Worm (Caenorhabditis elegans): ENCODE results near the gene arrd-6.

Gene arrd-6

ce11 chrII:11097154-11097887 is 45.2 kb upstream of the arrd-6 start, which contains the start of the genes rpl-36.A and nuo-1 (continued):
- TF ChIP-seq hif-1 (tag; optimal IDR thresholded peaks at IDR 0.05) (peak in 1 of 2 experiments; percentile 74), lin-39 (tag; optimal IDR thresholded peaks at IDR 0.05) (no peak), dpl-1 (GFP tag; optimal IDR thresholded peaks at IDR 0.05) (peak; percentile 83), unc-130 (GFP tag; optimal IDR thresholded peaks at IDR 0.05) (peak; percentile 50), aha-1 (tag) (peak; percentile 58), ceh-44 (GFP tag; IDR thresholded peaks at IDR 0.05) (no peak), ZK546.5 (tag; optimal IDR thresholded peaks at IDR 0.05) (peak in 1 of 2 experiments; percentile 6), nhr-42 (GFP tag; IDR thresholded peaks at IDR 0.05) (no peak), lim-7 (GFP tag; IDR thresholded peaks at IDR 0.05) (no peak), saeg-2 (GFP tag; IDR thresholded peaks at IDR 0.05) (no peak), D1046.2 (GFP tag; IDR thresholded peaks at IDR 0.05) (peak; percentile 98), F26F4.8 (GFP tag; conservative IDR thresholded peaks at IDR 0.05) (no peak), zfp-3 (GFP tag; conservative IDR thresholded peaks at IDR 0.05) (no peak), zip-11 (GFP tag; IDR thresholded peaks at IDR 0.05) (no peak), dmd-6 (GFP tag; IDR thresholded peaks at IDR 0.05) (peak; percentile 49), nhr-76 (tag; optimal IDR thresholded peaks at IDR 0.05) (no peak), T20F7.1 (GFP tag; optimal IDR thresholded peaks at IDR 0.05) (peak; percentile 96), lin-13 (GFP tag; optimal IDR thresholded peaks at IDR 0.05) (peak; percentile 54), sdz-12 (GFP tag; optimal IDR thresholded peaks at IDR 0.05) (no peak), pqm-1 (tag; optimal IDR thresholded peaks at IDR 0.05) (no peak), lsy-2 (tag; optimal IDR thresholded peaks at IDR 0.05) (peak; percentile 91 to 99), ceh-28 (tag; optimal IDR thresholded peaks at IDR 0.05) (no peak), Y105C5A.15 (GFP tag; IDR thresholded peaks at IDR 0.05) (no peak), pha-4 (GFP tag; IDR thresholded peaks at IDR 0.05) (no peak), pha-4 (tag; optimal IDR thresholded peaks at IDR 0.05) (peak; percentile 12)

ce11 chrII:11099841-11100240 is 42.7 kb upstream of the arrd-6 start, which contains the start of gene C09H10.4:
C09H10.4 (plus strand) TSS chrII:11100141.
- TF ChIP-seq jun-1 (tag; optimal IDR thresholded peaks at IDR 0.05) (no peak), pha-4 (GFP tag; IDR thresholded peaks at IDR 0.05) (0 out of 2 replicates have a peak, but pooled peaks have one; percentile 11), pha-4 (tag; optimal IDR thresholded peaks at IDR 0.05) (no peak), nhr-41 (GFP tag; IDR thresholded peaks at IDR 0.05) (no peak), unc-62 (GFP tag; optimal IDR thresholded peaks at IDR 0.05 in 1 of 2) (peak in 1 of 2 experiments; percentile 36), unc-62 (tag; optimal IDR thresholded peaks at IDR 0.05) (no peak), mxl-3 (GFP tag; optimal IDR thresholded peaks at IDR 0.05) (no peak)

DNA sequence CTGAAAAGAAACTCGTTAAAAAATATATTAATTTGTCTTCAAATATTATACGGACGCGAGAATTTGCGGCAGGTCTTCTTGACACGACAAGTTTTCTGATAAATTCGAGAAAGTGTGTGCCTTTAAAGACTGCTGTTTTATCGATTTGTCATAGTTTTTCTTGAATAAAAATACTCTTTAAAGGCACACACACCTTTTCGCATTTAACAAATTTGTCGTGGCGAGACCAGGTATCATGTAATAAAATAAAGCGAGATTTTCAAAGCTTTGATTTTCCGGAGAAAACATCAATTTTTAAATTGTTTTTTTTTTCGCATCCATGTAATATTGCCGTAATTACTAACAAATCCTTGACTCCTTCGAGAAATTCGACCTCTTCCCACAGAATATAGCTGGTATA is 41.4 kb upstream of the arrd-6 start:
- no peak for TF ChIP-seq ZK337.2 (GFP tag; IDR thresholded peaks at IDR 0.05)
- no peak for TF ChIP-seq daf-16 (GFP tag; optimal IDR thresholded peaks at IDR 0.05)
- TF ChIP-seq daf-16 (tag; optimal IDR thresholded peaks at IDR 0.05): no peak
- peak in 1 of 2 experiments; percentile 95 for TF ChIP-seq unc-62 (GFP tag; optimal IDR thresholded peaks at IDR 0.05 in 1 of 2)
- no peak for TF ChIP-seq unc-62 (tag; optimal IDR thresholded peaks at IDR 0.05)
- TF ChIP-seq Y105C5A.15 (GFP tag; IDR thresholded peaks at IDR 0.05): no peak
- TF ChIP-seq nhr-10 (tag; optimal IDR thresholded peaks at IDR 0.05): no peak
- TF ChIP-seq F44E2.7 (GFP tag; IDR thresholded peaks at IDR 0.05): no peak
- TF ChIP-seq attf-4 (tag; optimal IDR thresholded peaks at IDR 0.05): no peak
- TF ChIP-seq nhr-25 (tag; optimal IDR thresholded peaks at IDR 0.05; ENCODE audit: borderline replicate concordance, insufficient read depth): no peak
